Fruit fly (Drosophila melanogaster): ENCODE measurements around the gene Spn77Bc.

Spn77Bc gene

dm6 chr3L:20349333-20349924, 7.0 kb downstream of the Spn77Bc start (continued):
- TF ChIP-seq Atf6 (GFP tag; IDR thresholded peaks at IDR 0.05) = 0 out of 2 replicates have a peak, but pooled peaks have one; percentile 30
- TF ChIP-seq CG1832 (GFP tag; optimal IDR thresholded peaks at IDR 0.05) = peak; percentile 65
- TF ChIP-seq Nf-YB (GFP tag; optimal IDR thresholded peaks at IDR 0.05) = peak; percentile 63
- peak; percentile 56 for TF ChIP-seq sens (GFP tag)
- peak; percentile 13; the same call in 1 of the 2 replicates for TF ChIP-seq CG32532 (GFP tag; IDR thresholded peaks at IDR 0.05)
- peak; percentile 75 for TF ChIP-seq cg (GFP tag; optimal IDR thresholded peaks at IDR 0.05)
- TF ChIP-seq CG17385 (GFP tag; optimal IDR thresholded peaks at IDR 0.05) = no peak
- peak; percentile 68 for TF ChIP-seq sug (tag; optimal IDR thresholded peaks at IDR 0.05)
- TF ChIP-seq Med (GFP tag) = peak; percentile 59
- TF ChIP-seq Dll (GFP tag; IDR thresholded peaks at IDR 0.05; ENCODE audit: partially characterized antibody) = peak; percentile 33; the same call in 2 of the 4 replicates
- TF ChIP-seq tin (GFP tag; optimal IDR thresholded peaks at IDR 0.05) = no peak
- TF ChIP-seq dimm (GFP tag; IDR thresholded peaks at IDR 0.05) = no peak
- no peak for TF ChIP-seq CG13123 (GFP tag; optimal IDR thresholded peaks at IDR 0.05)
- peak; percentile 98 for TF ChIP-seq Elba2 (GFP tag; optimal IDR thresholded peaks at IDR 0.05)
- TF ChIP-seq Trl (optimal IDR thresholded peaks at IDR 0.05) = peak; percentile 87 to 94
- TF ChIP-seq Trl (GFP tag; optimal IDR thresholded peaks at IDR 0.05) = no peak
- no peak for TF ChIP-seq Aef1 (GFP tag; IDR thresholded peaks at IDR 0.05)
- no peak for TF ChIP-seq Sox102F (GFP tag; optimal IDR thresholded peaks at IDR 0.05)
- peak; percentile 51 for TF ChIP-seq ewg (GFP tag; optimal IDR thresholded peaks at IDR 0.05)
- TF ChIP-seq E2f1 (GFP tag; IDR thresholded peaks at IDR 0.05) = no peak
- peak; percentile 73 for TF ChIP-seq cwo (GFP tag; optimal IDR thresholded peaks at IDR 0.05)
- TF ChIP-seq CG17186 (GFP tag; optimal IDR thresholded peaks at IDR 0.05) = no peak
- no peak for TF ChIP-seq inv (GFP tag; IDR thresholded peaks at IDR 0.05; ENCODE audit: partially characterized antibody)
- peak; percentile 23; the same call in 1 of the 2 replicates for TF ChIP-seq Bgb (GFP tag; IDR thresholded peaks at IDR 0.05; ENCODE audit: partially characterized antibody)

dm6 chr3L:20353149-20353548, 10.7 kb downstream of the Spn77Bc start, which contains the start of gene CG5618:
Gene CG5618, plus strand, starts transcription at chr3L:20353449.
- TF ChIP-seq dpn (GFP tag; optimal IDR thresholded peaks at IDR 0.05) (no peak), vfl (GFP tag; optimal IDR thresholded peaks at IDR 0.05) (no peak), Pdp1 (GFP tag; optimal IDR thresholded peaks at IDR 0.05) (peak in 1 of 2 experiments; percentile 59)

- TF ChIP-seq stwl (tag; optimal IDR thresholded peaks at IDR 0.05) (no peak), slp2 (GFP tag; optimal IDR thresholded peaks at IDR 0.05) (no peak), cg (GFP tag; optimal IDR thresholded peaks at IDR 0.05) (peak; percentile 22), Camta (GFP tag; optimal IDR thresholded peaks at IDR 0.05) (no peak), Atf-2 (GFP tag; optimal IDR thresholded peaks at IDR 0.05) (no peak), CG10267 (tag; optimal IDR thresholded peaks at IDR 0.05) (no peak), Dfd (GFP tag; optimal IDR thresholded peaks at IDR 0.05) (no peak), crc (GFP tag; optimal IDR thresholded peaks at IDR 0.05) (no peak), Trl (optimal IDR thresholded peaks at IDR 0.05) (peak in 1 of 2 experiments; percentile 1), Trl (GFP tag; optimal IDR thresholded peaks at IDR 0.05) (no peak), danr (GFP tag; IDR thresholded peaks at IDR 0.05) (no peak), chinmo (GFP tag; IDR thresholded peaks at IDR 0.05; ENCODE audit: partially characterized antibody) (peak; percentile 72; the same call in 1 of the 4 replicates), Kr (GFP tag; optimal IDR thresholded peaks at IDR 0.05) (no peak), Drgx (GFP tag; IDR thresholded peaks at IDR 0.05) (0 out of 2 replicates have a peak, but pooled peaks have one; percentile 20), CG7357 (GFP tag; IDR thresholded peaks at IDR 0.05) (no peak), Doc2 (GFP tag; IDR thresholded peaks at IDR 0.05) (no peak), Hr78 (GFP tag; optimal IDR thresholded peaks at IDR 0.05) (no peak), CG2116 (GFP tag; optimal IDR thresholded peaks at IDR 0.05) (no peak), ems (GFP tag; optimal IDR thresholded peaks at IDR 0.05) (no peak), CG17912 (GFP tag; optimal IDR thresholded peaks at IDR 0.05) (no peak), Sry-β (GFP tag; optimal IDR thresholded peaks at IDR 0.05) (no peak), ham (GFP tag; IDR thresholded peaks at IDR 0.05) (no peak), CG33213 (GFP tag; optimal IDR thresholded peaks at IDR 0.05) (no peak)
These were observed 11.4 kb downstream of the Spn77Bc start for dm6 chr3L:20353726-20354332.
